Fruit fly (Drosophila melanogaster): ENCODE results near the gene CG32281.

DNA sequence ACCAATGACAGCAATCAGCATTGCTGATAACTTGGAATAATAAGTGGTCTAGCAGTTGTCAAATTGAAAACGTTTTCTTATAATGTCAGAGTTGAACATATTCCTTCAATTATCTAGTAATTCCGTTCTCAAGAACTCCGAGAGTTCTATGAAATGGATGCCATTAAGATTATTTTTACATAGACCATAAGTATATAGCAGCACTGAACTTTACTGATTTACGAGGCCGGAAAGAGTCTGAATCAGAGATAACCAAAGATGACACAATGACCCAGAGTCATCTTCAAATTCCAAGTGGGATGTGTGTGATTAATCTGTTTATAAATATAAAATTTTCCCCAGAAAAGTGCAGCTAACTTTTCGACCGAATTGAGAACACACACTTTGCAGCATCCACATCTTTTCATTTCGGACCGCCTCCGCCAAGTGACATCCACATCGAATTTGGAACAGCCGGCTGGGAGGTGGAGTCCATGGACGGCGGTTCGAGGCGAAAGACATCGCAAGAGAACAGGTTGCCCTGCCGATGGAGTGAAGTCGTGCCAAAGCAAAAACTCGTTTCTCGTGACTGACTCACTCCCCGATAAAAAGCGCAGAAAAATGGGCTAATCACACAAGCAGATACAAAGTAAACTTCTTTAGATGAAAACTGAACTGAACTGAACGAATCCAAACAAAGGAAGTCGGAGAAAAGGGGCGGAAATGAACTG, 44.1 kb upstream of the CG32281 start:
- TF ChIP-seq dsx (GFP tag; optimal IDR thresholded peaks at IDR 0.05; ENCODE audit: poor library complexity, severe bottlenecking) (peak; percentile 98), CG8319 (GFP tag; optimal IDR thresholded peaks at IDR 0.05) (no peak), fkh (GFP tag; optimal IDR thresholded peaks at IDR 0.05) (no peak), CG9139 (GFP tag; optimal IDR thresholded peaks at IDR 0.05) (no peak), Smox (GFP tag; optimal IDR thresholded peaks at IDR 0.05) (no peak), Lpt (GFP tag; optimal IDR thresholded peaks at IDR 0.05) (no peak), CG11294 (GFP tag; IDR thresholded peaks at IDR 0.05) (no peak), Gug (GFP tag; IDR thresholded peaks at IDR 0.05) (no peak), topi (GFP tag; optimal IDR thresholded peaks at IDR 0.05) (no peak), Met (GFP tag; optimal IDR thresholded peaks at IDR 0.05) (no peak)

Measured in whole organism, prepupa.